Fruit fly (Drosophila melanogaster) Kc167 (cell line): ENCODE results near the gene CG15047.

ENCODE experiments used
- Myc ChIP-seq: fragments of >200 bp; optimal IDR thresholded peaks from 2 replicates; lab custom pipeline; 2017; ENCODE audit warnings: missing external identifiers
- Sin3A ChIP-seq: fragments of >200 bp; optimal IDR thresholded peaks from 2 replicates; lab custom pipeline; 2018; ENCODE audit warnings: missing external identifiers
- h ChIP-seq: fragments of >200 bp; optimal IDR thresholded peaks from 3 replicates; lab custom pipeline; 2018; ENCODE audit warnings: missing external identifiers
- insv ChIP-seq: fragments of >200 bp; optimal IDR thresholded peaks from 3 replicates; lab custom pipeline; 2018; ENCODE audit warnings: missing external identifiers
- psq ChIP-seq: fragments of >200 bp; optimal IDR thresholded peaks from 2 replicates; lab custom pipeline; 2017; ENCODE audit warnings: missing external identifiers
- ttk ChIP-seq: sonication (Bioruptor generic); optimal IDR thresholded peaks from 2 replicates; lab custom pipeline; 2017; ENCODE audit warnings: missing external identifiers

DNA sequence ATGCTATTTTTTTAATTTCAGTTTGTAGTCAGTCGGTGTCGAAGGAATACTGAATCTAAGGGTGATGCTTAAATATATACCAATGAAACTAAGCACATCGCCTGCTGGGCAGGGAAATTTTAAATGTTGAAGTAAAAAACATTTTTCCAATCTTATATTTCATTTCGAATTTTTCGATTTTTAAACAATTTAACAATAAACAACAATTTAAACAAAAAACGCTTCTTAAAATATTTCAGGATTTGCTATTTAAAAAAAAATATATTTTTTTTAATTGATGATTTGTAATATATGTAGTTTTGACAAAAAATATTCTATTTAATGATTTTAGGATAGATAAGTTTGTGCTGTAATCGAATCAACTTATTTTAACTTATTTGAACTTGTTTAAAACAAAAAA is 13.7 kb upstream of the CG15047 start, which contains the start of gene CG6470:
- TF ChIP-seq Sin3A (no peak), psq (lab: Kevin White, UChicago) (no peak), Myc (lab: Kevin White, UChicago) (no peak), insv (lab: Kevin White, UChicago) (no peak), h (no peak), ttk (lab: Kevin White, UChicago) (no peak)
